Fruit fly (Drosophila melanogaster) whole organism, embryonic: ENCODE measurements around the gene CG14657.
A peak's percentile ranks its signal among the peaks of the same experiment; 100 is the strongest.

Source experiments
- ATbp ChIP-seq: fragments of 200-800 bp; sonication (Bioruptor generic); optimal IDR thresholded peaks from 2 replicates; lab custom pipeline; 2017; ENCODE audit warnings: missing biosample characterization, mild to moderate bottlenecking, missing genetic modification characterization, missing genetic modification reagents
- Awh ChIP-seq: fragments of 200-800 bp; sonication (Bioruptor generic); IDR thresholded peaks from 2 replicates; pipeline ENCODE4, ENCODE4 v1.3.6; 2022; ENCODE audit warnings: missing biosample characterization, missing genetic modification characterization
- C15 ChIP-seq: fragments of 200-800 bp; sonication (Bioruptor generic); IDR thresholded peaks from 3 replicates; pipeline ENCODE4 v1.3.6; 2022; ENCODE audit warnings: missing biosample characterization, missing genetic modification characterization
- CG10267 ChIP-seq: fragments of 200-800 bp; sonication (Bioruptor generic); optimal IDR thresholded peaks from 2 replicates; lab custom pipeline; 2018; ENCODE audit warnings: missing biosample characterization, mild to moderate bottlenecking, missing genetic modification characterization, moderate library complexity
- CG10366 ChIP-seq: fragments of 200-800 bp; sonication (Bioruptor generic); IDR thresholded peaks from 2 replicates; pipeline ENCODE4 v1.3.6; 2022; ENCODE audit warnings: missing biosample characterization, missing genetic modification characterization
- CG10565 ChIP-seq: fragments of 200-800 bp; sonication (Bioruptor generic); optimal IDR thresholded peaks from 3 replicates; lab custom pipeline; 2016; ENCODE audit warnings: missing biosample characterization, mild to moderate bottlenecking, missing genetic modification characterization
- CG11695 ChIP-seq: fragments of 200-800 bp; sonication (Bioruptor generic); IDR thresholded peaks from 3 replicates; pipeline ENCODE4 v1.3.6; 2022; ENCODE audit warnings: missing biosample characterization, missing genetic modification characterization
- CG12155 ChIP-seq: fragments of 200-800 bp; sonication (Bioruptor generic); optimal IDR thresholded peaks from 3 replicates; lab custom pipeline; 2016; ENCODE audit warnings: missing biosample characterization, missing genetic modification characterization
- CG13296 ChIP-seq: fragments of 200-800 bp; sonication (Bioruptor generic); optimal IDR thresholded peaks from 3 replicates; lab custom pipeline; 2018; ENCODE audit warnings: missing biosample characterization, mild to moderate bottlenecking, missing genetic modification characterization
- CG13624 ChIP-seq: fragments of 200-800 bp; sonication (Bioruptor generic); optimal IDR thresholded peaks from 2 replicates; lab custom pipeline; 2016; ENCODE audit warnings: missing biosample characterization, missing genetic modification characterization
- CG14014 ChIP-seq: fragments of 200-800 bp; sonication (Bioruptor generic); IDR thresholded peaks from 2 replicates; pipeline ENCODE4 v1.3.6; 2022; ENCODE audit warnings: missing biosample characterization, missing genetic modification characterization
- CG14050 ChIP-seq: fragments of 200-800 bp; sonication (Bioruptor generic); IDR thresholded peaks from 3 replicates; pipeline ENCODE4 v1.3.6; 2022; ENCODE audit warnings: missing biosample characterization, missing genetic modification characterization
- CG1529 ChIP-seq: fragments of 200-800 bp; sonication (Bioruptor generic); optimal IDR thresholded peaks from 3 replicates; lab custom pipeline; 2018; ENCODE audit warnings: missing biosample characterization, missing genetic modification characterization
- CG15514 ChIP-seq: fragments of 200-800 bp; sonication (Bioruptor generic); optimal IDR thresholded peaks from 3 replicates; lab custom pipeline; 2017; ENCODE audit warnings: missing biosample characterization, missing genetic modification characterization, mild to moderate bottlenecking, moderate library complexity, missing genetic modification reagents
- CG1647 ChIP-seq: fragments of 200-800 bp; sonication (Bioruptor generic); optimal IDR thresholded peaks from 3 replicates; lab custom pipeline; 2016; ENCODE audit warnings: missing biosample characterization, missing genetic modification characterization
- CG16815 ChIP-seq: fragments of 200-800 bp; sonication (Bioruptor generic); optimal IDR thresholded peaks from 3 replicates; lab custom pipeline; 2017; ENCODE audit warnings: missing biosample characterization, mild to moderate bottlenecking, missing genetic modification characterization
- CG17912 ChIP-seq: fragments of 200-800 bp; sonication (Bioruptor generic); optimal IDR thresholded peaks from 2 replicates; lab custom pipeline; 2018; ENCODE audit warnings: missing biosample characterization, mild to moderate bottlenecking, missing genetic modification characterization
- CG31365 ChIP-seq: fragments of 200-800 bp; sonication (Bioruptor generic); optimal IDR thresholded peaks from 2 replicates; lab custom pipeline; 2018; ENCODE audit warnings: missing biosample characterization, mild to moderate bottlenecking, missing genetic modification characterization
- CG32772 ChIP-seq: fragments of 200-800 bp; sonication (Bioruptor generic); IDR thresholded peaks from 2 replicates; pipeline ENCODE4 v1.3.6; 2022; ENCODE audit warnings: missing biosample characterization, missing genetic modification characterization
- CG33557 ChIP-seq: fragments of 200-800 bp; sonication (Bioruptor generic); optimal IDR thresholded peaks from 2 replicates; lab custom pipeline; 2019; ENCODE audit warnings: missing biosample characterization, mild to moderate bottlenecking, missing genetic modification characterization, moderate library complexity
- CG7271 ChIP-seq: fragments of 200-800 bp; sonication (Bioruptor generic); optimal IDR thresholded peaks from 2 replicates; lab custom pipeline; 2018; ENCODE audit warnings: missing biosample characterization, mild to moderate bottlenecking, missing genetic modification characterization, moderate library complexity
- CG9797 ChIP-seq: fragments of 200-800 bp; sonication (Bioruptor generic); optimal IDR thresholded peaks from 3 replicates; lab custom pipeline; 2018; ENCODE audit warnings: missing biosample characterization, mild to moderate bottlenecking, missing genetic modification characterization
- CkIIα-i1 ChIP-seq: fragments of 200-800 bp; sonication (Bioruptor generic); IDR thresholded peaks from 2 replicates; pipeline ENCODE4 v1.3.6; 2022; ENCODE audit warnings: missing biosample characterization, missing genetic modification characterization
- D19A ChIP-seq: fragments of 200-800 bp; optimal IDR thresholded peaks from 3 replicates; lab custom pipeline; 2019; ENCODE audit warnings: missing biosample characterization, mild to moderate bottlenecking, missing genetic modification characterization, moderate library complexity
- HHEX ChIP-seq: fragments of 200-800 bp; sonication (Bioruptor generic); optimal IDR thresholded peaks from 3 replicates; lab custom pipeline; 2017; ENCODE audit warnings: missing biosample characterization, mild to moderate bottlenecking, missing genetic modification characterization, missing genetic modification reagents
- Hr51 ChIP-seq, 2 experiments: fragments of 200-800 bp; sonication (Bioruptor generic); optimal IDR thresholded peaks; 2 replicates in 1 of 2; 3 replicates in 1 of 2; lab custom pipeline; 2016 to 2018; ENCODE audit warnings: missing biosample characterization in 2 of 2, missing genetic modification characterization in 2 of 2, mild to moderate bottlenecking in 1 of 2, moderate library complexity in 1 of 2
- NC2α ChIP-seq: fragments of 200-800 bp; sonication (Bioruptor generic); optimal IDR thresholded peaks from 2 replicates; lab custom pipeline; 2016; ENCODE audit warnings: missing biosample characterization, missing genetic modification characterization
- Neu2 ChIP-seq: fragments of 200-800 bp; sonication (Bioruptor generic); optimal IDR thresholded peaks from 3 replicates; lab custom pipeline; 2016; ENCODE audit warnings: missing biosample characterization, missing genetic modification characterization, borderline replicate concordance
- Pdp1 ChIP-seq, 2 experiments: fragments of 200-800 bp; sonication (Bioruptor generic); optimal IDR thresholded peaks; 3 replicates each; lab custom pipeline; 2016; ENCODE audit warnings: missing biosample characterization in 2 of 2, missing genetic modification characterization in 2 of 2, mild to moderate bottlenecking in 1 of 2, moderate library complexity in 1 of 2
- Tbp ChIP-seq: fragments of >200 bp; optimal IDR thresholded peaks from 2 replicates; lab custom pipeline; 2018; ENCODE audit warnings: missing biosample characterization, missing genetic modification characterization
- amos ChIP-seq: fragments of 200-800 bp; sonication (Bioruptor generic); IDR thresholded peaks from 2 replicates; pipeline ENCODE4 v1.3.6; 2022; ENCODE audit warnings: missing biosample characterization, missing genetic modification characterization; ENCODE audit not compliant: partially characterized antibody
- ase ChIP-seq: fragments of 200-800 bp; sonication (Bioruptor generic); IDR thresholded peaks from 3 replicates; pipeline ENCODE4 v1.3.6; 2022; ENCODE audit warnings: missing biosample characterization, missing genetic modification characterization
- az2 ChIP-seq: fragments of 200-800 bp; sonication (Bioruptor generic); optimal IDR thresholded peaks from 3 replicates; lab custom pipeline; 2016; ENCODE audit warnings: missing biosample characterization, missing genetic modification characterization
- btn ChIP-seq: fragments of 200-800 bp; sonication (Bioruptor generic); optimal IDR thresholded peaks from 2 replicates; lab custom pipeline; 2016; ENCODE audit warnings: missing biosample characterization, missing genetic modification characterization
- crol ChIP-seq: fragments of 200-800 bp; sonication (Bioruptor generic); IDR thresholded peaks from 2 replicates; pipeline ENCODE4 v1.3.6; 2022; ENCODE audit warnings: missing biosample characterization, missing genetic modification characterization
- emc ChIP-seq: fragments of 200-800 bp; sonication (Bioruptor generic); optimal IDR thresholded peaks from 2 replicates; lab custom pipeline; 2016; ENCODE audit warnings: missing biosample characterization, missing genetic modification characterization
- exex ChIP-seq: fragments of 200-800 bp; sonication (Bioruptor generic); optimal IDR thresholded peaks from 4 replicates; lab custom pipeline; 2018; ENCODE audit warnings: missing biosample characterization, mild to moderate bottlenecking, missing genetic modification characterization, moderate library complexity
- fru ChIP-seq: fragments of >200 bp; optimal IDR thresholded peaks from 2 replicates; lab custom pipeline; 2017
- gsb ChIP-seq: fragments of 200-800 bp; sonication (Bioruptor generic); IDR thresholded peaks from 2 replicates; pipeline ENCODE4 v1.3.6; 2022; ENCODE audit warnings: missing biosample characterization, missing genetic modification characterization
- gt ChIP-seq: fragments of 200-800 bp; sonication (Bioruptor generic); IDR thresholded peaks from 2 replicates; pipeline ENCODE4 v1.3.6; 2022; ENCODE audit warnings: missing biosample characterization, missing genetic modification characterization
- lab ChIP-seq: fragments of 200-800 bp; sonication (Bioruptor generic); optimal IDR thresholded peaks from 3 replicates; lab custom pipeline; 2017; ENCODE audit warnings: missing biosample characterization, missing genetic modification characterization, mild to moderate bottlenecking, moderate library complexity, missing genetic modification reagents
- lbe ChIP-seq: fragments of 200-800 bp; sonication (Bioruptor generic); optimal IDR thresholded peaks from 2 replicates; lab custom pipeline; 2016; ENCODE audit warnings: missing biosample characterization, mild to moderate bottlenecking, missing genetic modification characterization
- nerfin-2 ChIP-seq: fragments of 200-800 bp; sonication (Bioruptor generic); IDR thresholded peaks from 2 replicates; pipeline ENCODE4 v1.3.6; 2022; ENCODE audit warnings: missing biosample characterization, missing genetic modification characterization; ENCODE audit not compliant: partially characterized antibody
- pita ChIP-seq: fragments of 200-800 bp; sonication (Bioruptor generic); optimal IDR thresholded peaks from 2 replicates; lab custom pipeline; 2017; ENCODE audit warnings: missing biosample characterization, mild to moderate bottlenecking, missing genetic modification characterization
- psq ChIP-seq: fragments of 200-800 bp; sonication (Bioruptor generic); optimal IDR thresholded peaks from 2 replicates; lab custom pipeline; 2017; ENCODE audit warnings: missing biosample characterization, missing genetic modification characterization
- schlank ChIP-seq: fragments of 200-800 bp; sonication (Bioruptor generic); optimal IDR thresholded peaks from 2 replicates; lab custom pipeline; 2018; ENCODE audit warnings: missing biosample characterization, mild to moderate bottlenecking, missing genetic modification characterization
- tio ChIP-seq: fragments of 200-800 bp; sonication (Bioruptor generic); optimal IDR thresholded peaks from 2 replicates; lab custom pipeline; 2017; ENCODE audit warnings: missing biosample characterization, missing genetic modification characterization, inconsistent platforms
- tna ChIP-seq: fragments of 200-800 bp; sonication (Bioruptor generic); IDR thresholded peaks from 2 replicates; pipeline ENCODE4 v1.3.6; 2022; ENCODE audit warnings: missing biosample characterization, missing genetic modification characterization; ENCODE audit not compliant: partially characterized antibody
- unpg ChIP-seq: fragments of 200-800 bp; sonication (Bioruptor generic); optimal IDR thresholded peaks from 3 replicates; lab custom pipeline; 2018; ENCODE audit warnings: missing biosample characterization, mild to moderate bottlenecking, missing genetic modification characterization, moderate library complexity
- z ChIP-seq: fragments of 200-800 bp; sonication (Bioruptor generic); IDR thresholded peaks from 3 replicates; pipeline ENCODE4 v1.3.6; 2022; ENCODE audit warnings: missing biosample characterization, missing genetic modification characterization
- zen2 ChIP-seq: fragments of 200-800 bp; sonication (Bioruptor generic); IDR thresholded peaks from 3 replicates; pipeline ENCODE4 v1.3.6; 2022; ENCODE audit warnings: missing biosample characterization, missing genetic modification characterization; ENCODE audit not compliant: partially characterized antibody

Gene CG14657

DNA sequence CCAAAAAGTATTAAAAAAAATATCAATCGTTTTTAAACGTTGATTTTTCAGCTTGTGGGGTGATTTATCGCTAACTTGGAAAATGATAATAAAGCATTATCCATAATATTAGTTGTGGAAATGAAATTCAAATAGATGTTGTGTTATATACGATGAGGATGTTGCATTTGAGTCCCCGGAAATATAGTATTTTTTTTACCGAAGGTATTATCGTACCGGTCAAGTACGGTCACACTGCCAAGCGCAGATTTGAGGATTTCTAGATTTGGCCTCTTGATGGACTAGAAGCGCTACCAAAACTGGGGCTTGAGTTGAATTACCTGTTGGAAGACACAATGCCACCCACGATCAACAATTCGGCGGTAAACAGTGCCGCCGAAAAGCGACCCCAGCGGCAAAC is 45.9 kb downstream of the CG14657 start (continued):
- TF ChIP-seq zen2, result no peak
- TF ChIP-seq CG14050, result 0 out of 3 replicates have a peak, but pooled peaks have one; percentile 28
- TF ChIP-seq z, result no peak
- 0 out of 2 replicates have a peak, but pooled peaks have one; percentile 25 for TF ChIP-seq amos (GFP tag; lab: Robert Waterston, UW)
- no peak for TF ChIP-seq lbe (GFP tag; lab: Kevin White, UChicago)
- no peak for TF ChIP-seq CG7271 (tag; lab: Kevin White, UChicago)
- peak; percentile 3 for TF ChIP-seq D19A
- peak; percentile 22; the same call in 1 of the 2 replicates for TF ChIP-seq CG10366 (GFP tag; lab: Robert Waterston, UW)
- no peak for TF ChIP-seq C15 (GFP tag; lab: Robert Waterston, UW)
- TF ChIP-seq CG14014 (GFP tag; lab: Robert Waterston, UW), result no peak
- TF ChIP-seq tio (GFP tag; lab: Kevin White, UChicago), result no peak
- TF ChIP-seq gsb, result no peak
- TF ChIP-seq pita, result no peak
- no peak for TF ChIP-seq crol (GFP tag; lab: Robert Waterston, UW)
- TF ChIP-seq tna (GFP tag; lab: Robert Waterston, UW), result no peak
- TF ChIP-seq ATbp, result no peak
- TF ChIP-seq az2 (GFP tag; lab: Kevin White, UChicago), result peak; percentile 19
- no peak for TF ChIP-seq CG31365 (tag; lab: Kevin White, UChicago)
- peak; percentile 30 for TF ChIP-seq CG13624 (GFP tag; lab: Kevin White, UChicago)
- TF ChIP-seq CG10565, result no peak
- no peak for TF ChIP-seq gt (GFP tag; lab: Robert Waterston, UW)
- TF ChIP-seq schlank, result no peak
- TF ChIP-seq lab (GFP tag; lab: Kevin White, UChicago), result no peak
- no peak for TF ChIP-seq CG13296
- TF ChIP-seq nerfin-2 (GFP tag; lab: Robert Waterston, UW), result no peak
- no peak for TF ChIP-seq CG1647 (GFP tag; lab: Kevin White, UChicago)
- TF ChIP-seq CG32772 (GFP tag; lab: Robert Waterston, UW), result no peak
- TF ChIP-seq CG1529, result no peak
- TF ChIP-seq CG11695 (GFP tag; lab: Robert Waterston, UW), result no peak
- no peak for TF ChIP-seq emc (GFP tag; lab: Kevin White, UChicago)
- TF ChIP-seq CG15514, result peak; percentile 19
- peak; percentile 25 for TF ChIP-seq HHEX
- TF ChIP-seq Awh, result no peak
- peak; percentile 33 for TF ChIP-seq unpg (GFP tag; lab: Kevin White, UChicago)
- TF ChIP-seq btn (GFP tag; lab: Kevin White, UChicago), result no peak
- TF ChIP-seq psq (GFP tag; lab: Kevin White, UChicago), result no peak
- peak; percentile 43 for TF ChIP-seq CG10267 (tag; lab: Kevin White, UChicago)
- TF ChIP-seq NC2α (GFP tag; lab: Kevin White, UChicago), result no peak
- TF ChIP-seq exex (tag; lab: Kevin White, UChicago), result no peak
- no peak for TF ChIP-seq Hr51 (GFP tag; optimal IDR thresholded peaks at IDR 0.05; lab: Kevin White, UChicago)
- 0 out of 3 replicates have a peak, but pooled peaks have one; percentile 15 for TF ChIP-seq ase (GFP tag; lab: Robert Waterston, UW)
- TF ChIP-seq CG12155 (GFP tag; lab: Kevin White, UChicago), result peak; percentile 16
- TF ChIP-seq Tbp, result no peak
- TF ChIP-seq CG9797 (GFP tag; lab: Kevin White, UChicago), result peak; percentile 85
- no peak for TF ChIP-seq CG16815
- no peak for TF ChIP-seq Neu2 (GFP tag; lab: Kevin White, UChicago)
- TF ChIP-seq fru, result no peak
- peak in 1 of 2 experiments; percentile 24 for TF ChIP-seq Pdp1 (GFP tag; optimal IDR thresholded peaks at IDR 0.05; lab: Kevin White, UChicago)
- TF ChIP-seq CkIIα-i1, result no peak
- no peak for TF ChIP-seq CG33557 (GFP tag; lab: Kevin White, UChicago)
- TF ChIP-seq CG17912 (GFP tag; lab: Kevin White, UChicago), result no peak
